Worm (Caenorhabditis elegans) whole organism, L4 larva: Measurements from ENCODE around the gene T03F6.9.

Experiments used
- D1046.2 ChIP-seq: fragments of 200-800 bp; sonication (Bioruptor generic); IDR thresholded peaks from 2 replicates; pipeline ENCODE4 v1.3.6; 2022; ENCODE audit warnings: missing genetic modification characterization, missing compliant biosample characterization
- F44E2.7 ChIP-seq: fragments of 200-800 bp; sonication (Bioruptor generic); IDR thresholded peaks from 2 replicates; pipeline ENCODE4 v2.1.2; 2022; ENCODE audit warnings: missing genetic modification characterization, missing compliant biosample characterization
- F49E8.2 ChIP-seq: sonication (generic microtip); optimal IDR thresholded peaks from 2 replicates; lab custom pipeline; 2016; ENCODE audit warnings: missing compliant biosample characterization, mild to moderate bottlenecking, missing genetic modification characterization, borderline replicate concordance
- R02D3.7 ChIP-seq: fragments of 150-350 bp; sonication (generic microtip); optimal IDR thresholded peaks from 3 replicates; lab custom pipeline; 2014; ENCODE audit warnings: missing biosample characterization, missing genetic modification characterization
- T26A8.4 ChIP-seq: fragments of 200-800 bp; sonication (Bioruptor generic); IDR thresholded peaks from 2 replicates; pipeline ENCODE4 v1.3.6; 2022; ENCODE audit warnings: missing genetic modification characterization, missing compliant biosample characterization
- ama-1 ChIP-seq: fragments of 150-350 bp; optimal IDR thresholded peaks from 2 replicates; lab custom pipeline; 2014; ENCODE audit warnings: inconsistent platforms, mixed read lengths
- ceh-62 ChIP-seq: sonication (generic microtip); optimal IDR thresholded peaks from 2 replicates; lab custom pipeline; 2017; ENCODE audit warnings: missing biosample characterization, missing genetic modification characterization
- daf-8 ChIP-seq: fragments of 200-800 bp; sonication (Bioruptor generic); IDR thresholded peaks from 2 replicates; pipeline ENCODE4 v1.3.6; 2022; ENCODE audit warnings: missing genetic modification characterization, missing compliant biosample characterization
- dmd-8 ChIP-seq: fragments of 200-800 bp; sonication (Bioruptor generic); IDR thresholded peaks from 2 replicates; pipeline ENCODE4 v1.3.6; 2022; ENCODE audit warnings: missing genetic modification characterization, missing compliant biosample characterization
- dmd-9 ChIP-seq: fragments of 200-800 bp; sonication (Bioruptor generic); IDR thresholded peaks from 2 replicates; pipeline ENCODE4 v1.3.6; 2022; ENCODE audit warnings: missing genetic modification reagents, missing genetic modification characterization, missing compliant biosample characterization
- dpl-1 ChIP-seq: fragments of 150-350 bp; optimal IDR thresholded peaks from 2 replicates; lab custom pipeline; 2014; ENCODE audit warnings: missing biosample characterization, missing genetic modification reagents, missing genetic modification characterization
- egl-27 ChIP-seq: sonication (generic microtip); optimal IDR thresholded peaks from 3 replicates; lab custom pipeline; 2017; ENCODE audit warnings: missing biosample characterization, missing genetic modification reagents, missing genetic modification characterization
- hlh-11 ChIP-seq: fragments of 200-800 bp; sonication (Bioruptor generic); optimal IDR thresholded peaks from 2 replicates; lab custom pipeline; 2018; ENCODE audit warnings: mild to moderate bottlenecking, missing genetic modification characterization, missing compliant biosample characterization
- lim-7 ChIP-seq: fragments of 200-800 bp; sonication (Bioruptor generic); IDR thresholded peaks from 2 replicates; pipeline ENCODE4 v1.3.6; 2022; ENCODE audit warnings: missing genetic modification characterization, missing compliant biosample characterization
- lin-1 ChIP-seq: fragments of 200-800 bp; sonication (Bioruptor generic); IDR thresholded peaks from 2 replicates; pipeline ENCODE4 v1.3.6; 2022; ENCODE audit warnings: missing genetic modification reagents, missing genetic modification characterization, missing compliant biosample characterization
- madf-9 ChIP-seq: fragments of 200-800 bp; sonication (Bioruptor generic); conservative IDR thresholded peaks from 2 replicates; pipeline ENCODE4 v1.3.6; 2022; ENCODE audit warnings: missing genetic modification reagents, missing genetic modification characterization, missing compliant biosample characterization
- mdl-1 ChIP-seq, 2 experiments: fragments of 150-350 bp in 1 of 2; sonication (generic microtip) in 1 of 2; optimal IDR thresholded peaks; 2 replicates each; lab custom pipeline; 2014 to 2017; ENCODE audit warnings: missing biosample characterization in 2 of 2, missing genetic modification characterization in 2 of 2
- mxl-3 ChIP-seq: fragments of 200-800 bp; sonication (Bioruptor generic); optimal IDR thresholded peaks from 2 replicates; lab custom pipeline; 2018; ENCODE audit warnings: mild to moderate bottlenecking, missing genetic modification characterization, missing compliant biosample characterization
- nhr-48 ChIP-seq: sonication (generic microtip); optimal IDR thresholded peaks from 2 replicates; lab custom pipeline; 2016; ENCODE audit warnings: mild to moderate bottlenecking, missing genetic modification characterization, missing compliant biosample characterization
- pha-4 ChIP-seq, 2 experiments: fragments of 150-350 bp in 1 of 2; fragments of 200-800 bp in 1 of 2; sonication (Bioruptor generic) in 1 of 2; IDR thresholded peaks in 1 of 2; optimal IDR thresholded peaks in 1 of 2; 2 replicates each; pipeline versions ENCODE4 v1.3.6 to Lab custom; 2014 to 2022; ENCODE audit warnings: missing genetic modification characterization in 2 of 2, missing genetic modification reagents in 2 of 2, missing biosample characterization in 1 of 2, missing compliant biosample characterization in 1 of 2
- php-3 ChIP-seq: fragments of 200-800 bp; sonication (Bioruptor generic); IDR thresholded peaks from 2 replicates; pipeline ENCODE4 v1.3.6; 2022; ENCODE audit warnings: missing genetic modification reagents, missing genetic modification characterization, missing compliant biosample characterization
- rbr-2 ChIP-seq: sonication (generic microtip); optimal IDR thresholded peaks from 2 replicates; lab custom pipeline; 2016; ENCODE audit warnings: missing genotype, missing genetic modification characterization, missing compliant biosample characterization
- saeg-2 ChIP-seq: fragments of 200-800 bp; sonication (Bioruptor generic); IDR thresholded peaks from 2 replicates; pipeline ENCODE4 v1.3.6; 2022; ENCODE audit warnings: missing genetic modification reagents, missing genetic modification characterization, missing compliant biosample characterization
- set-16 ChIP-seq: fragments of 200-800 bp; sonication (Bioruptor generic); IDR thresholded peaks from 2 replicates; pipeline ENCODE4 v1.3.6; 2022; ENCODE audit warnings: missing genetic modification reagents, missing genetic modification characterization, missing compliant biosample characterization
- snpc-4 ChIP-seq: fragments of 150-350 bp; optimal IDR thresholded peaks from 2 replicates; lab custom pipeline; 2014; ENCODE audit warnings: missing biosample characterization, missing genetic modification characterization
- spr-3 ChIP-seq: fragments of 200-800 bp; sonication (Bioruptor generic); optimal IDR thresholded peaks from 2 replicates; lab custom pipeline; 2018; ENCODE audit warnings: mild to moderate bottlenecking, missing genetic modification characterization, missing compliant biosample characterization
- unc-39 ChIP-seq: sonication (generic microtip); optimal IDR thresholded peaks from 2 replicates; lab custom pipeline; 2017; ENCODE audit warnings: missing biosample characterization, missing genetic modification characterization
- unc-62 ChIP-seq, 3 experiments: fragments of 150-350 bp in 1 of 3; sonication (generic microtip); optimal IDR thresholded peaks in 2 of 3; peaks in 1 of 3; 1 replicate in 1 of 3; 2 replicates in 2 of 3; lab custom pipeline; 2014 to 2017; ENCODE audit warnings: missing biosample characterization in 3 of 3, missing genetic modification characterization in 3 of 3, missing genetic modification reagents in 3 of 3, missing genotype in 1 of 3
- vab-7 ChIP-seq: fragments of 200-800 bp; sonication (Bioruptor generic); IDR thresholded peaks from 2 replicates; pipeline ENCODE4 v1.3.6; 2022; ENCODE audit warnings: missing genetic modification reagents, missing genetic modification characterization, missing compliant biosample characterization
- zag-1 ChIP-seq: fragments of 150-350 bp; optimal IDR thresholded peaks from 2 replicates; lab custom pipeline; 2014; ENCODE audit warnings: missing biosample characterization, missing genetic modification characterization
- zfp-2 ChIP-seq: sonication (generic microtip); optimal IDR thresholded peaks from 2 replicates; lab custom pipeline; 2016; ENCODE audit warnings: mild to moderate bottlenecking, missing genetic modification characterization, missing compliant biosample characterization
- zfp-3 ChIP-seq: fragments of 200-800 bp; sonication (Bioruptor generic); conservative IDR thresholded peaks from 2 replicates; pipeline ENCODE4 v1.3.6; 2022; ENCODE audit warnings: missing genetic modification reagents, missing genetic modification characterization, missing compliant biosample characterization
- zip-11 ChIP-seq: fragments of 200-800 bp; sonication (Bioruptor generic); IDR thresholded peaks from 2 replicates; pipeline ENCODE4 v1.3.6; 2022; ENCODE audit warnings: missing genetic modification characterization, missing compliant biosample characterization
- zip-2 ChIP-seq: fragments of 150-350 bp; optimal IDR thresholded peaks from 2 replicates; lab custom pipeline; 2014; ENCODE audit warnings: missing biosample characterization, missing genetic modification characterization
- ztf-11 ChIP-seq: fragments of 150-350 bp; optimal IDR thresholded peaks from 2 replicates; lab custom pipeline; 2014; ENCODE audit warnings: missing biosample characterization, missing genetic modification characterization

Gene T03F6.9

ce11 chrIII:13411202-13411601, 40.3 kb upstream of the T03F6.9 start (continued):
- TF ChIP-seq unc-62 (GFP tag; optimal IDR thresholded peaks at IDR 0.05 in 1 of 2; lab: Kevin White, UChicago) (no peak), unc-62 (tag; optimal IDR thresholded peaks at IDR 0.05; lab: Kevin White, UChicago) (no peak), set-16 (GFP tag; lab: Robert Waterston, UW) (no peak), ama-1 (lab: Kevin White, UChicago) (no peak), php-3 (GFP tag; lab: Robert Waterston, UW) (no peak), mdl-1 (tag; optimal IDR thresholded peaks at IDR 0.05; lab: Kevin White, UChicago) (no peak), dpl-1 (no peak), snpc-4 (tag; lab: Kevin White, UChicago) (no peak), T26A8.4 (0 out of 2 replicates have a peak, but pooled peaks have one; percentile 30), ztf-11 (tag; lab: Kevin White, UChicago) (no peak), ceh-62 (tag; lab: Kevin White, UChicago) (no peak), rbr-2 (no peak), zfp-2 (tag; lab: Kevin White, UChicago) (no peak), dmd-8 (GFP tag; lab: Robert Waterston, UW) (peak; percentile 82)

- TF ChIP-seq hlh-11 (tag; lab: Kevin White, UChicago) (no peak), mxl-3 (GFP tag; lab: Kevin White, UChicago) (no peak), mdl-1 (tag; optimal IDR thresholded peaks at IDR 0.05; lab: Kevin White, UChicago) (no peak), madf-9 (GFP tag; lab: Robert Waterston, UW) (no peak), pha-4 (GFP tag; IDR thresholded peaks at IDR 0.05; lab: Robert Waterston, UW) (0 out of 2 replicates have a peak, but pooled peaks have one; percentile 25), pha-4 (tag; optimal IDR thresholded peaks at IDR 0.05; lab: Kevin White, UChicago) (no peak)
Measured at ce11 chrIII:13409498-13409897, 38.6 kb upstream of the T03F6.9 start, which contains the start of gene myo-6. TSS of gene myo-6 (plus strand) at chrIII:13409798.

- no peak for TF ChIP-seq nhr-48 (tag; lab: Kevin White, UChicago)
- peak in 1 of 2 experiments; percentile 31 for TF ChIP-seq unc-62 (GFP tag; optimal IDR thresholded peaks at IDR 0.05 in 1 of 2; lab: Kevin White, UChicago)
- TF ChIP-seq unc-62 (tag; optimal IDR thresholded peaks at IDR 0.05; lab: Kevin White, UChicago) = no peak
Measured at ce11 chrIII:13405504-13405903, 34.6 kb upstream of the T03F6.9 start, which contains the start of gene nas-1. TSS of gene nas-1 (plus strand) at chrIII:13405804.

ce11 chrIII:13404418-13404817, 33.5 kb upstream of the T03F6.9 start, which contains the start of gene ttr-52:
TSS of gene ttr-52 (plus strand) at chrIII:13404718.
- TF ChIP-seq lin-1 = no peak
- no peak for TF ChIP-seq R02D3.7 (tag; lab: Kevin White, UChicago)
- no peak for TF ChIP-seq zag-1 (tag; lab: Kevin White, UChicago)
- TF ChIP-seq vab-7 (GFP tag; lab: Robert Waterston, UW) = no peak
- TF ChIP-seq unc-39 (tag; lab: Kevin White, UChicago) = no peak
- no peak for TF ChIP-seq F49E8.2
- TF ChIP-seq ceh-62 (tag; lab: Kevin White, UChicago) = no peak
- TF ChIP-seq F44E2.7 (GFP tag; lab: Robert Waterston, UW) = no peak
- TF ChIP-seq zip-2 (tag; lab: Kevin White, UChicago) = no peak
- TF ChIP-seq mdl-1 (tag; optimal IDR thresholded peaks at IDR 0.05; lab: Kevin White, UChicago) = no peak
- TF ChIP-seq dmd-9 = no peak
- TF ChIP-seq, all 104 proteins: peak for 0

ce11 chrIII:13402934-13403333, 32.1 kb upstream of the T03F6.9 start, which contains the start of gene mig-18:
TSS of gene mig-18 (plus strand) at chrIII:13403234.
- TF ChIP-seq egl-27 (tag; lab: Kevin White, UChicago) = no peak
- TF ChIP-seq lim-7 (GFP tag; lab: Robert Waterston, UW) = no peak
- no peak for TF ChIP-seq mxl-3 (GFP tag; lab: Kevin White, UChicago)
- no peak for TF ChIP-seq D1046.2 (GFP tag; lab: Robert Waterston, UW)
- TF ChIP-seq zip-11 = no peak
- TF ChIP-seq spr-3 (GFP tag; lab: Kevin White, UChicago) = no peak
- TF ChIP-seq zfp-3 = no peak
- TF ChIP-seq saeg-2 (GFP tag; lab: Robert Waterston, UW) = no peak
- no peak for TF ChIP-seq daf-8 (GFP tag; lab: Robert Waterston, UW)
